Worm (Caenorhabditis elegans) whole organism, L3 larva: Measurements from ENCODE around the gene ttr-31.

ENCODE experiments used
- R02D3.7 ChIP-seq: fragments of 150-350 bp; optimal IDR thresholded peaks from 2 replicates; lab custom pipeline; 2014; ENCODE audit warnings: missing biosample characterization, missing genetic modification characterization
- ZK546.5 ChIP-seq: sonication (generic microtip); optimal IDR thresholded peaks from 2 replicates; lab custom pipeline; 2017; ENCODE audit warnings: missing biosample characterization, missing genetic modification characterization
- ama-1 ChIP-seq: fragments of 150-350 bp; optimal IDR thresholded peaks from 2 replicates; lab custom pipeline; 2018
- ceh-16 ChIP-seq: sonication (generic microtip); optimal IDR thresholded peaks from 2 replicates; lab custom pipeline; 2017; ENCODE audit warnings: missing biosample characterization, missing genetic modification characterization
- ceh-28 ChIP-seq: fragments of 150-350 bp; optimal IDR thresholded peaks from 2 replicates; lab custom pipeline; 2014; ENCODE audit warnings: missing biosample characterization, missing genetic modification reagents, missing genetic modification characterization
- ceh-82 ChIP-seq: fragments of 150-350 bp; optimal IDR thresholded peaks from 2 replicates; lab custom pipeline; 2014; ENCODE audit warnings: missing biosample characterization, missing genetic modification characterization
- daf-12 ChIP-seq: fragments of 150-350 bp; optimal IDR thresholded peaks from 2 replicates; lab custom pipeline; 2014; ENCODE audit warnings: missing biosample characterization, missing genetic modification reagents, missing genetic modification characterization
- elt-1 ChIP-seq: fragments of 150-350 bp; optimal IDR thresholded peaks from 2 replicates; lab custom pipeline; 2014; ENCODE audit warnings: missing biosample characterization, missing genetic modification characterization
- elt-2 ChIP-seq: sonication (generic microtip); optimal IDR thresholded peaks from 2 replicates; lab custom pipeline; 2016; ENCODE audit warnings: missing genetic modification reagents, mild to moderate bottlenecking, missing genetic modification characterization, missing compliant biosample characterization
- elt-3 ChIP-seq, 3 experiments: fragments of 150-350 bp in 1 of 3; sonication (generic microtip) in 2 of 3; optimal IDR thresholded peaks; 2 replicates in 2 of 3; 4 replicates in 1 of 3; lab custom pipeline; 2014 to 2017; ENCODE audit warnings: missing biosample characterization in 3 of 3, missing genetic modification characterization in 3 of 3
- eor-1 ChIP-seq, 2 experiments: fragments of 150-350 bp; optimal IDR thresholded peaks; 2 replicates each; lab custom pipeline; 2014 to 2018; ENCODE audit warnings: missing biosample characterization in 2 of 2, missing genetic modification characterization in 2 of 2
- fkh-10 ChIP-seq: sonication (generic microtip); optimal IDR thresholded peaks from 2 replicates; lab custom pipeline; 2017; ENCODE audit warnings: missing biosample characterization, missing genetic modification reagents, missing genetic modification characterization
- fkh-2 ChIP-seq: fragments of 150-350 bp; optimal IDR thresholded peaks from 2 replicates; lab custom pipeline; 2014; ENCODE audit warnings: missing biosample characterization, missing genetic modification reagents, missing genetic modification characterization
- hmg-11 ChIP-seq: sonication (generic microtip); optimal IDR thresholded peaks from 2 replicates; lab custom pipeline; 2016; ENCODE audit warnings: missing genetic modification characterization, missing compliant biosample characterization
- jun-1 ChIP-seq: fragments of 150-350 bp; optimal IDR thresholded peaks from 2 replicates; lab custom pipeline; 2014; ENCODE audit warnings: missing biosample characterization, missing genetic modification reagents, missing genetic modification characterization
- lin-15B ChIP-seq: fragments of 150-350 bp; optimal IDR thresholded peaks from 2 replicates; lab custom pipeline; 2014; ENCODE audit warnings: missing biosample characterization, missing genetic modification characterization
- lin-39 ChIP-seq: fragments of 150-350 bp; optimal IDR thresholded peaks from 2 replicates; lab custom pipeline; 2018; ENCODE audit warnings: missing biosample characterization, missing genetic modification reagents, missing genetic modification characterization
- lsy-12 ChIP-seq: sonication (generic microtip); optimal IDR thresholded peaks from 2 replicates; lab custom pipeline; 2016; ENCODE audit warnings: mild to moderate bottlenecking, missing genetic modification characterization, missing compliant biosample characterization
- mdl-1 ChIP-seq: fragments of 150-350 bp; optimal IDR thresholded peaks from 2 replicates; lab custom pipeline; 2014; ENCODE audit warnings: missing biosample characterization, missing genetic modification characterization
- nfya-1 ChIP-seq: sonication (generic microtip); optimal IDR thresholded peaks from 2 replicates; lab custom pipeline; 2017; ENCODE audit warnings: missing genetic modification characterization, mild to moderate bottlenecking, missing compliant biosample characterization, antibody characterized with exemption, moderate library complexity; ENCODE audit not compliant: insufficient read depth
- nhr-11 ChIP-seq: fragments of 150-350 bp; optimal IDR thresholded peaks from 2 replicates; lab custom pipeline; 2014; ENCODE audit warnings: missing biosample characterization, missing genetic modification characterization
- nhr-12 ChIP-seq: fragments of 150-350 bp; optimal IDR thresholded peaks from 2 replicates; lab custom pipeline; 2014; ENCODE audit warnings: missing biosample characterization, missing genetic modification characterization
- nhr-23 ChIP-seq: fragments of 150-350 bp; optimal IDR thresholded peaks from 2 replicates; lab custom pipeline; 2014; ENCODE audit warnings: missing biosample characterization, missing genetic modification reagents, missing genetic modification characterization
- nhr-237 ChIP-seq: fragments of 150-350 bp; optimal IDR thresholded peaks from 2 replicates; lab custom pipeline; 2014; ENCODE audit warnings: missing biosample characterization, missing genetic modification characterization
- nhr-28 ChIP-seq: fragments of 150-350 bp; optimal IDR thresholded peaks from 2 replicates; lab custom pipeline; 2014; ENCODE audit warnings: missing biosample characterization, missing genetic modification characterization
- nhr-67 ChIP-seq: fragments of 150-350 bp; optimal IDR thresholded peaks from 2 replicates; lab custom pipeline; 2014; ENCODE audit warnings: missing biosample characterization, missing genetic modification characterization
- nhr-76 ChIP-seq: fragments of 150-350 bp; sonication (generic microtip); optimal IDR thresholded peaks from 5 replicates; lab custom pipeline; 2014; ENCODE audit warnings: missing biosample characterization, missing genetic modification characterization
- nhr-77 ChIP-seq: fragments of 150-350 bp; optimal IDR thresholded peaks from 2 replicates; lab custom pipeline; 2014; ENCODE audit warnings: missing biosample characterization, missing genetic modification characterization
- pha-4 ChIP-seq: fragments of 150-350 bp; optimal IDR thresholded peaks from 2 replicates; lab custom pipeline; 2014; ENCODE audit warnings: missing biosample characterization, missing genetic modification reagents, missing genetic modification characterization
- pqm-1 ChIP-seq: fragments of 150-350 bp; optimal IDR thresholded peaks from 2 replicates; lab custom pipeline; 2017; ENCODE audit warnings: missing biosample characterization, missing genetic modification characterization, inconsistent platforms
- skn-1 ChIP-seq: fragments of 150-350 bp; optimal IDR thresholded peaks from 2 replicates; lab custom pipeline; 2014; ENCODE audit warnings: missing biosample characterization, missing genetic modification characterization
- tbx-2 ChIP-seq: sonication (generic microtip); optimal IDR thresholded peaks from 2 replicates; lab custom pipeline; 2016; ENCODE audit warnings: mild to moderate bottlenecking, missing genetic modification characterization, missing compliant biosample characterization
- unc-39 ChIP-seq: sonication (generic microtip); optimal IDR thresholded peaks from 4 replicates; lab custom pipeline; 2017; ENCODE audit warnings: missing biosample characterization, missing genetic modification characterization
- zag-1 ChIP-seq: fragments of 150-350 bp; optimal IDR thresholded peaks from 2 replicates; lab custom pipeline; 2014; ENCODE audit warnings: missing biosample characterization, missing genetic modification characterization
- ztf-11 ChIP-seq: fragments of 150-350 bp; optimal IDR thresholded peaks from 2 replicates; lab custom pipeline; 2014; ENCODE audit warnings: missing biosample characterization, missing genetic modification characterization
- ztf-4 ChIP-seq: fragments of 150-350 bp; optimal IDR thresholded peaks from 2 replicates; lab custom pipeline; 2014; ENCODE audit warnings: missing biosample characterization, missing genetic modification characterization

Gene ttr-31

DNA sequence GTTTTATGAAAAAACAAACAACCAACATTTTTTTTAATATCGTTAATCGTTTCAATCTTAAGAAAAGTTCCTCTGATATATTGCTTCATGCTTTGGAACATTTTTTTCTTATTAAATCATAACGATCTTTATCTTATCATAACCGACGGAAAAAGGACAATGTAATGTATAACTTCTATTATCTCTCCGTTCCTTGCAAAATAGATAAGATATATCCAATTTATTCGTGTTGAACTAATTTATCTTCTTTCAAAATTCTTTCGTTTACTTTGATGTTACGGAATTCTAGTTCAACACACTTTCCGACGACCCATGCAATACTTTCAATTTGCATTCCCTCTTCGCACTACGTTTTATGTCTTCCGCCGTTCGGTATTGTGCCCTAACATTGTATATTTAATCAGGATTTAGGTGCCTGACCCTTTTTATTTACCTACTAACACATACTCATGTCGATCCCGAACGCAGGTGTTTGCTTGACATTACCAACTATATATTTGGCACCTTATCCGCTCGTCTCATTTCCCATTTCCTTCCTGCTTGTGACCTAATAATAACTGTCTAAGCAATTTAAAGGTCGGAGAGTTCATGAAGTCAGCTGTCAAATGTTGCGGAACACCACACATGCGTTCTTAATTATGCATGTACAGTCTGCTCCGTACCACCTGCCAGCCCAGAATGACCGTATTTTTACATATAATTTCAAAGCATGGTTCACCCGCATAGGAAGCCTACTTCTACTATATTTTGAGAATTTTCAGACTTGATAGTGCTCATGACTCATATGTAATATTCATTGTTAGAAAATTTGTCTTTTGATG is 17.3 kb downstream of the ttr-31 start:
- TF ChIP-seq zag-1 (tag; lab: Kevin White, UChicago) (no peak), elt-3 (tag; optimal IDR thresholded peaks at IDR 0.05; lab: Kevin White, UChicago) (peak in 1 of 3 experiments; percentile 85), pha-4 (tag; lab: Kevin White, UChicago) (peak; percentile 5), ztf-11 (no peak), elt-1 (tag; lab: Kevin White, UChicago) (no peak), nhr-23 (no peak), fkh-10 (GFP tag; lab: Kevin White, UChicago) (no peak), daf-12 (tag; lab: Kevin White, UChicago) (no peak), nhr-237 (tag; lab: Kevin White, UChicago) (no peak)

- TF ChIP-seq unc-39 (tag; lab: Kevin White, UChicago): no peak
Observed at ce11 chrX:10990855-10991176, 18.0 kb downstream of the ttr-31 start.

ce11 chrX:10990159-10990854 is 18.5 kb downstream of the ttr-31 start:
- TF ChIP-seq pha-4 (tag; lab: Kevin White, UChicago) (peak; percentile 31), ztf-11 (no peak), tbx-2 (tag; lab: Kevin White, UChicago) (no peak), pqm-1 (tag; lab: Kevin White, UChicago) (no peak), ceh-28 (tag; lab: Kevin White, UChicago) (no peak), fkh-2 (no peak), elt-2 (tag; lab: Kevin White, UChicago) (peak; percentile 57), skn-1 (tag; lab: Kevin White, UChicago) (no peak), R02D3.7 (tag; lab: Kevin White, UChicago) (no peak)

DNA sequence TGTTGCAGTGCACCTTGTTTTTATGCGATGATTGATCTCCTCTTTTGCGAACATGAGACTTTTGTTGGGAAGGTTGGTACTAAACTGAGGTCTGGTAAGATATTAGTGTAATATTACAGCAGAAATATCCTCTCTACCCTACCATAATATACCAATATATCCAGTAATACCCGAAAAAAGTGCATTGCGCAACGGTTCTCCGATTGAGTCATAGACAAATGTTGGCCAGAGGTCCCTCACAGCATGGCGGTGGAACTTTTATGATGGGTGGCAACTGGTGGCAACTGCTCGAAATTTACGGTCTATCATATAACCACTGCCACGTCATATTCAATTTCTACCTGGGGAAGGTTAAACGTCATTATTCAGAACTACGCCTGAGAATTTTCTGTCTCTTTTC is 19.6 kb downstream of the ttr-31 start:
- TF ChIP-seq unc-39 (tag; lab: Kevin White, UChicago) (no peak), nhr-11 (tag; lab: Kevin White, UChicago) (no peak), nfya-1 (tag; lab: Kevin White, UChicago) (no peak), R02D3.7 (tag; lab: Kevin White, UChicago) (no peak), nhr-76 (tag; lab: Kevin White, UChicago) (no peak), zag-1 (tag; lab: Kevin White, UChicago) (no peak), ceh-82 (tag; lab: Kevin White, UChicago) (no peak), eor-1 (tag; optimal IDR thresholded peaks at IDR 0.05; lab: Kevin White, UChicago) (no peak), elt-3 (tag; optimal IDR thresholded peaks at IDR 0.05; lab: Kevin White, UChicago) (no peak), skn-1 (tag; lab: Kevin White, UChicago) (no peak), elt-1 (tag; lab: Kevin White, UChicago) (no peak), jun-1 (tag; lab: Kevin White, UChicago) (no peak)

- no peak for TF ChIP-seq ztf-4
- TF ChIP-seq zag-1 (tag; lab: Kevin White, UChicago): no peak
- TF ChIP-seq ZK546.5: no peak
- no peak for TF ChIP-seq ama-1 (lab: Kevin White, UChicago)
- no peak for TF ChIP-seq lin-39
- TF ChIP-seq nhr-28 (tag; lab: Kevin White, UChicago): no peak
- TF ChIP-seq nhr-77 (tag; lab: Kevin White, UChicago): no peak
- TF ChIP-seq, all 47 proteins: peak for 0
Observed at ce11 chrX:10982051-10982450, 26.8 kb downstream of the ttr-31 start, which contains the start of gene ver-4. ver-4 (plus strand) TSS chrX:10982351.

- TF ChIP-seq elt-3 (tag; optimal IDR thresholded peaks at IDR 0.05; lab: Kevin White, UChicago) (no peak), daf-12 (tag; lab: Kevin White, UChicago) (no peak), lsy-12 (tag; lab: Kevin White, UChicago) (no peak), nhr-76 (tag; lab: Kevin White, UChicago) (no peak), ztf-4 (no peak), zag-1 (tag; lab: Kevin White, UChicago) (no peak), hmg-11 (tag; lab: Kevin White, UChicago) (no peak), mdl-1 (tag; lab: Kevin White, UChicago) (no peak), unc-39 (tag; lab: Kevin White, UChicago) (no peak), nhr-12 (tag; lab: Kevin White, UChicago) (no peak), ZK546.5 (no peak), nhr-237 (tag; lab: Kevin White, UChicago) (no peak), lin-15B (no peak), nfya-1 (tag; lab: Kevin White, UChicago) (no peak), nhr-67 (tag; lab: Kevin White, UChicago) (no peak), ceh-16 (tag; lab: Kevin White, UChicago) (no peak), fkh-10 (GFP tag; lab: Kevin White, UChicago) (no peak), nhr-28 (tag; lab: Kevin White, UChicago) (no peak), ceh-28 (tag; lab: Kevin White, UChicago) (no peak)
Observed at ce11 chrX:10981374-10981773, 27.5 kb downstream of the ttr-31 start.
